Worm (Caenorhabditis elegans) whole organism, late embryonic: Measurements from ENCODE around the gene nhr-183.

Experiments
- ceh-45 ChIP-seq: fragments of 200-800 bp; sonication (Bioruptor generic); IDR thresholded peaks from 2 replicates; pipeline ENCODE4 v1.3.6; 2022; ENCODE audit warnings: missing genetic modification reagents, missing genetic modification characterization, missing compliant biosample characterization
- che-1 ChIP-seq: sonication (generic microtip); optimal IDR thresholded peaks from 2 replicates; lab custom pipeline; 2016; ENCODE audit warnings: mild to moderate bottlenecking, missing genetic modification characterization, missing compliant biosample characterization
- hlh-30 ChIP-seq: sonication (generic microtip); optimal IDR thresholded peaks from 2 replicates; lab custom pipeline; 2017; ENCODE audit warnings: antibody characterized with exemption, missing genetic modification characterization, missing compliant biosample characterization; ENCODE audit not compliant: insufficient read depth
- nfya-1 ChIP-seq: sonication (generic microtip); optimal IDR thresholded peaks from 2 replicates; lab custom pipeline; 2017; ENCODE audit warnings: missing genetic modification characterization, mild to moderate bottlenecking, missing compliant biosample characterization, antibody characterized with exemption, moderate library complexity
- npax-4 ChIP-seq: sonication (generic microtip); optimal IDR thresholded peaks from 2 replicates; lab custom pipeline; 2016; ENCODE audit warnings: missing genetic modification characterization, missing compliant biosample characterization
- pha-4 ChIP-seq: fragments of 150-350 bp; optimal IDR thresholded peaks from 2 replicates; lab custom pipeline; 2018; ENCODE audit warnings: missing biosample characterization, missing genetic modification reagents, missing genetic modification characterization
- rnt-1 ChIP-seq: sonication (generic microtip); optimal IDR thresholded peaks from 2 replicates; lab custom pipeline; 2016; ENCODE audit warnings: missing genetic modification characterization, missing compliant biosample characterization

DNA sequence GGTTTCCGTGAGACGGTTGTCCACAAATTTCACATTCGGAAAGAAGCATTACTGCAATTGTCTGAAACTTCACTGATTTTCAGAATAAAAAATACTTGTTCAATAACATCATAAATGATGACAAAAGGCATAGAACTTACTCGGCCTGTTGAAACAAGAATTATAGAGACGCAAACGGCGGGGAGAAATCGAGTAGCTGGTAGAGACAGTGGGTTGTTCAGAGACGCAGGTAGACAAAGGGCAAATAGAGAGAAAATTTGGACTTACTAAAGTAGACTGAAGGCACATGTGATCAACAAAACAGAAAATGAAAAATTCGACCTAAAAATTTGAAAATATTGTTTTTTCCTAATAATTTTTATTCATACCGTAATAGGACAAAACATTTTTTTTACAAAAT lies 4.7 kb downstream of the nhr-183 start, which contains the start of gene nhr-182:
- TF ChIP-seq nfya-1 (tag; lab: Kevin White, UChicago) (no peak), npax-4 (no peak), che-1 (no peak), pha-4 (no peak), ceh-45 (GFP tag; lab: Robert Waterston, UW) (no peak), rnt-1 (no peak), hlh-30 (no peak)
